Worm (Caenorhabditis elegans): ENCODE results near the gene C04B4.5.

DNA sequence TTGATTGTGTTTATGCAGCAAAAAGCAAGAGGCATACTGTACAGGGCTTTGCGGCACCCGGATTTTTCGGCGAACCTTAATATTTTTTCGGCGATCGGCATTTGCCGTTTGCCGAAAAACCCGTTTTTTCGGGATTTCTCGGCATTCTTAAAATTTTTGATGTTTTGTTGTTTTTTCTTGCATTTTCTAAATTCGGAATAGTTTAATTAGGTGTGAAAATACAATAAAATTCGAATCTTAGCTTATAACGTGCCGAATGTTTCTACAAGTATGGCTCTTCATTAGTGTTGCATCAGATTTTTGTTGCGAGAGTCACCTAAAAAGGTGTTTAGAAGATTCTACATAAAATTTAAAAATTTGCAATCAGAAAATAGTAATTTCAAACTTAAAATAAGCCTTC, 12.6 kb downstream of the C04B4.5 start, which contains the start of gene C04B4.6:
- no peak for TF ChIP-seq him-1 (tag; optimal IDR thresholded peaks at IDR 0.05)
- TF ChIP-seq dao-5 (tag; optimal IDR thresholded peaks at IDR 0.05): no peak
